Worm (Caenorhabditis elegans): ENCODE measurements around the gene F52B10.3.

The F52B10.3 gene

DNA sequence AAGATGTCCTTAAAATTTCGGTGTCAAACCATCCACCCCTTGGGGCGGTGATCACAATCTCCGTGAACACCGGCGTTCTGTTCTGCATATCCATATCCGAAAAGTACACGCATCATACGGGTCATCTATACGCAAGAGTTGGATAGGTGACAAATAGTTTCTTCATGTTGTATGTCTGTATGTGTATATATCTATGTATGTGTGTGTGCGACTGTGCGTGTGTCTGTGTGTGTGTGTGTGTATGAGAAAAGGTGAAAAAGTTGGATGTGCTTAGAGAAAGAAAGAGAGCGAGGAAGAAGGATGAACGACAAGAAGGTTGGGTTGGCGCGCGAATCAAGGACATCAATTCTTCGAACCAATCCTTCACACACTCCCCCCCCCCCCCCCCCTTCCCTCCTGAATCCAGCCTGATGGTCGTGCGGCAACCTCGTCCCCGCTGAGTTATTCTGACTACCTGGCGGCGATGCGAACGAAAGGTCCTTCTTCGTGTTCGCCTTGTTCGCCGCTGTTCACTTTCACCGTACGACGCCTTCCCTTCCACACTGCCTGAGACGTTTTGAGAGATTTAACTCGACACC is 9.2 kb upstream of the F52B10.3 start:
- peak; percentile 90 for TF ChIP-seq zfh-2 (GFP tag; conservative IDR thresholded peaks at IDR 0.05)
- TF ChIP-seq efl-1 (GFP tag; optimal IDR thresholded peaks at IDR 0.05), result no peak
- TF ChIP-seq dox-1 (GFP tag; IDR thresholded peaks at IDR 0.05), result 0 out of 2 replicates have a peak, but pooled peaks have one; percentile 15
- peak; percentile 74; the same call in 1 of the 2 replicates for TF ChIP-seq egrh-3 (GFP tag; IDR thresholded peaks at IDR 0.05)
- no peak for TF ChIP-seq F23B12.7 (tag; optimal IDR thresholded peaks at IDR 0.05; ENCODE audit: insufficient read depth)
- TF ChIP-seq athp-1 (tag; optimal IDR thresholded peaks at IDR 0.05), result no peak

DNA sequence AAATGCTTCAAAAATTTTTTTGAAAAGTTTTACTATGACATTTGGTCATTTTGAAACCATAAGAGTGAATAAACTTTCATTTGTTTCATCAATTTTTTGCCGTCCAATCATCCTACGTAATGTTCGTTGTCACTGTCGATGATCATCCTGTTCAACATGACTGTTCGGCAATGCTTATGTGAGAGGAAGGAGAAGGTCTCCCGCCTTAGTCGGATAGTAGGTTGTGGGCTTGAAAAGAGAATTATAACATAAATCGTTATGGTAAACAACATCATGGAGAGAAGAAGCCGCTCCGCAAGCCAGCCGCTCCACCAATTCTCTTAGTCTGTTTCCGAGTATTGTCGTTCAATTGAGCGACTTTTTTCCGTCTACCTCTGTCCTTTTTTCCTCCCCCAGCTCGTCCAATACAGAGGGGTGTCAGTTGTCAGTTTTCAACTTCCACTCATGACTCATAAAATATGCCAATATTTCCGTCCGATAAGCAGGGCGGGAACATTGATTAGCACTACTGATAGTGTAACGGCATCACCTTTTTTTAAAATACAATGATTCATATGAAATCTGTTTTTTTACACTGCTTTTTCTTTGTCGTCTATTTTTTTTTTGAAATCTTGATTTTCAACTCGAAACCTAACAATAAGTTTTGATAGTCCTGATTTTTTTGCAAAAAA is 8.0 kb upstream of the F52B10.3 start:
- TF ChIP-seq nhr-80 (tag; optimal IDR thresholded peaks at IDR 0.05) (peak; percentile 77), lin-54 (GFP tag; optimal IDR thresholded peaks at IDR 0.05) (no peak)

DNA sequence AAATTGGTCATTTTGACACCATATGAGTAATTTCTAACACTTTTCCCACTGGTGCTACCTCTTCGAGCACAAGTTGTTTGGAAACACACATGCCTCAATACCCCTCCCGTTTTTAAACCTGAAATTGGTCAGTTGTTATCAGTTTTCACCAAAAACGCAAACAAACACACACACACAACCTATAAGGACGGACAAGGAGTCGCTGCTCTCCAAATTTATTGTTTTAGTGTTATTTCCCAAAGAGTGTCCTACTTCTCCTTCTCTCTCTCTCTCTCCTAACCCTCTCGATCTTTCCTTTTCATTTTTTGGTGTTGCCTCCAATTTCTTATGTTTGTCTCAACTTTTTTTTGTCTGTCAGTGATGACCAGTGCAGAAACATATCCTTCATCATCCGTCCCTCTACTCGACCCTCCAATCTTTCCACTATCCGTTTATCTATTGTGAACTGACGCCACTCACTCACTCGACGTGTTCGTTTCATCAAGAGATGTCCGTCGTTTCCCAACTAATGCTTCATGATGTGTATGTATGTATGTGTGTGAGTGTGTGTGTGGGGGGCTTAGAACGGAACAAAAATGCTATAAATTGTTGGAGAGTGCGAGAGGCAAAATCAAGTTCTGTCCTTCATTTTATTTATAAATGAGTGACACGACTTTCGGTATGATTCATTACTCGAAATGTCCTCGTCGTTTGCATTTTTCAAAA is 5.7 kb upstream of the F52B10.3 start:
- TF ChIP-seq B0336.3 (GFP tag; IDR thresholded peaks at IDR 0.05) (no peak), cebp-1 (GFP tag; IDR thresholded peaks at IDR 0.05) (no peak), cebp-1 (tag; optimal IDR thresholded peaks at IDR 0.05) (peak; percentile 1), lin-40 (tag; optimal IDR thresholded peaks at IDR 0.05) (no peak), mes-4 (tag; optimal IDR thresholded peaks at IDR 0.05) (no peak), nhr-80 (tag; optimal IDR thresholded peaks at IDR 0.05) (peak; percentile 56), egrh-3 (GFP tag; IDR thresholded peaks at IDR 0.05) (no peak), sdz-38 (tag; optimal IDR thresholded peaks at IDR 0.05) (no peak), sptf-2 (GFP tag; optimal IDR thresholded peaks at IDR 0.05) (no peak), lag-1 (GFP tag; IDR thresholded peaks at IDR 0.05) (no peak), nfya-1 (tag; optimal IDR thresholded peaks at IDR 0.05; ENCODE audit: borderline replicate concordance, insufficient read depth) (no peak)

DNA sequence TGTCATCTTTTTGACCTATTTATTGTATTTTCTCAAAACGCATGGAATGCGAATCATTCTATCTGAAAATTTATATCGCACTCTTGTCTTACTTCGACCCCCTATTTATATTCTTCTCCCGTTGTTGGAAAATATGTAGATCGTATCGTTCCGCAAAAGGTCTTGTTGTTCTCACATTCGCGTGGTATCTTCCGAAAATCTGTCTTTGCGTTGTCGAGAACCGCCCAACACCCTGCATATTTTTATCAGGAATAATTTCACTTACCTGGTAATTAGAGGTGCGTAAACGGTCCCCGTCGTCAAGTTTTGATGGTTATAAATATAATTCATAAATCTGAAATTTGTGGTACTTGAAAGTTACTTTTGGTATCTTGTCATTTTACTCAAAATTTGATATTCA is 4.7 kb upstream of the F52B10.3 start:
- TF ChIP-seq ztf-28 (GFP tag; IDR thresholded peaks at IDR 0.05) (no peak), egl-44 (GFP tag; IDR thresholded peaks at IDR 0.05) (no peak), somi-1 (GFP tag; optimal IDR thresholded peaks at IDR 0.05) (no peak), hrde-1 (tag; optimal IDR thresholded peaks at IDR 0.05; ENCODE audit: borderline replicate concordance) (no peak), hmg-1.2 (GFP tag; IDR thresholded peaks at IDR 0.05) (no peak), ets-4 (GFP tag; optimal IDR thresholded peaks at IDR 0.05) (no peak), repo-1 (tag; optimal IDR thresholded peaks at IDR 0.05) (no peak), sdz-38 (tag; optimal IDR thresholded peaks at IDR 0.05) (no peak), unc-130 (GFP tag; optimal IDR thresholded peaks at IDR 0.05) (no peak), sptf-2 (GFP tag; optimal IDR thresholded peaks at IDR 0.05) (no peak), ccch-3 (GFP tag; optimal IDR thresholded peaks at IDR 0.05) (no peak), hlh-26 (GFP tag; conservative IDR thresholded peaks at IDR 0.05) (no peak), let-607 (tag; optimal IDR thresholded peaks at IDR 0.05) (no peak)

DNA sequence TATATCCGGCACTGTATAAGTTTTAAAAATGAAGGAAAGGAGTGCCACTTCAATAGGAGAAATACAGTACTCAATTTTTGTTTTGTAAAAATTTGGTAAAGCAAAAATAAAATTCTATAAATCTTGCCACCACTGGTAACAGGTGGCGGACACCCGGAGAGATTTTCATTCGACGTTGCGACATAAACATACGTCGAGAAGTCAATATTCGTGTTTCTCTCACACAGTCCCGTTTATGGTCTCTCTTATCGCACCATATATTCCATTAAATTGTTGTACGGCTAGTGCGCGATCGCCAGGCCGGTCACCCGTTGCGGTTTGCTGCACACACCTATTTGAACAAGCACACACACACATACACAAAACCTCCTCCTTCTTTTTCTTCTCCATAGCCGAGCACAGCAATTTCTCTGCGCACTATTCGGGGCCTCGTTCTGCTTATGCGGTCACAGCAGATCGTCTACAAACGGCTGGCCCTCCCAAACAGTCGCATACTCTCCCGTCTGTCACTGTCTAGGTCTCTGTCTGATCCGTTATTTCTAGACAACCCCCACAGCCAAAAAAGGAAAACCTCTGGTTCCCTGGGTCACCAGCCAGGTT is 2.8 kb upstream of the F52B10.3 start:
- TF ChIP-seq tbx-9 (tag; optimal IDR thresholded peaks at IDR 0.05; ENCODE audit: borderline replicate concordance) (no peak), nfyb-1 (GFP tag; IDR thresholded peaks at IDR 0.05) (0 out of 2 replicates have a peak, but pooled peaks have one; percentile 21), egl-44 (GFP tag; IDR thresholded peaks at IDR 0.05) (no peak)

Measured in whole organism, young adult.